Fruit fly (Drosophila melanogaster) whole organism, embryonic: ENCODE data around the gene ple.

ENCODE experiments used
- ATbp ChIP-seq: fragments of 200-800 bp; sonication (Bioruptor generic); optimal IDR thresholded peaks from 2 replicates; lab custom pipeline; 2017; ENCODE audit warnings: missing biosample characterization, mild to moderate bottlenecking, missing genetic modification characterization, missing genetic modification reagents
- C15 ChIP-seq: fragments of 200-800 bp; sonication (Bioruptor generic); IDR thresholded peaks from 3 replicates; pipeline ENCODE4 v1.3.6; 2022; ENCODE audit warnings: missing biosample characterization, missing genetic modification characterization
- CG10565 ChIP-seq: fragments of 200-800 bp; sonication (Bioruptor generic); optimal IDR thresholded peaks from 3 replicates; lab custom pipeline; 2016; ENCODE audit warnings: missing biosample characterization, mild to moderate bottlenecking, missing genetic modification characterization
- CG10654 ChIP-seq: fragments of 200-800 bp; sonication (Bioruptor generic); optimal IDR thresholded peaks from 2 replicates; lab custom pipeline; 2016; ENCODE audit warnings: missing biosample characterization, missing genetic modification characterization
- CG10979 ChIP-seq: fragments of 200-800 bp; sonication (Bioruptor generic); optimal IDR thresholded peaks from 2 replicates; lab custom pipeline; 2018; ENCODE audit warnings: missing biosample characterization, mild to moderate bottlenecking, missing genetic modification characterization, moderate library complexity
- CG11696 ChIP-seq: fragments of 200-800 bp; sonication (Bioruptor generic); IDR thresholded peaks from 2 replicates; pipeline ENCODE4 v1.3.6; 2022; ENCODE audit warnings: missing biosample characterization, missing genetic modification characterization
- CG12391 ChIP-seq: fragments of 200-800 bp; sonication (Bioruptor generic); optimal IDR thresholded peaks from 3 replicates; lab custom pipeline; 2018; ENCODE audit warnings: missing biosample characterization, mild to moderate bottlenecking, missing genetic modification characterization, moderate library complexity
- CG12942 ChIP-seq: fragments of 200-800 bp; sonication (Bioruptor generic); optimal IDR thresholded peaks from 3 replicates; lab custom pipeline; 2016; ENCODE audit warnings: missing biosample characterization, missing genetic modification characterization
- CG13624 ChIP-seq: fragments of 200-800 bp; sonication (Bioruptor generic); optimal IDR thresholded peaks from 2 replicates; lab custom pipeline; 2016; ENCODE audit warnings: missing biosample characterization, missing genetic modification characterization
- CG14667 ChIP-seq: fragments of 200-800 bp; sonication (Bioruptor generic); IDR thresholded peaks from 2 replicates; pipeline ENCODE4 v1.3.6; 2022; ENCODE audit warnings: missing biosample characterization, missing genetic modification characterization
- CG15479 ChIP-seq: fragments of 200-800 bp; sonication (Bioruptor generic); optimal IDR thresholded peaks from 3 replicates; lab custom pipeline; 2019; ENCODE audit warnings: missing biosample characterization, mild to moderate bottlenecking, missing genetic modification characterization, moderate library complexity
- CG15696 ChIP-seq: fragments of 200-800 bp; sonication (Bioruptor generic); optimal IDR thresholded peaks from 2 replicates; lab custom pipeline; 2019; ENCODE audit warnings: missing biosample characterization, mild to moderate bottlenecking, missing genetic modification characterization, moderate library complexity
- CG16815 ChIP-seq: fragments of 200-800 bp; sonication (Bioruptor generic); optimal IDR thresholded peaks from 3 replicates; lab custom pipeline; 2017; ENCODE audit warnings: missing biosample characterization, mild to moderate bottlenecking, missing genetic modification characterization
- CG17829 ChIP-seq: fragments of 200-800 bp; optimal IDR thresholded peaks from 2 replicates; lab custom pipeline; 2019; ENCODE audit warnings: missing biosample characterization, mild to moderate bottlenecking, missing genetic modification characterization, moderate library complexity
- CG18011 ChIP-seq: fragments of 200-800 bp; sonication (Bioruptor generic); optimal IDR thresholded peaks from 2 replicates; lab custom pipeline; 2017; ENCODE audit warnings: missing biosample characterization, missing genetic modification characterization, mild to moderate bottlenecking, moderate library complexity, missing genotype
- CG2116 ChIP-seq: fragments of 200-800 bp; sonication (Bioruptor generic); optimal IDR thresholded peaks from 3 replicates; lab custom pipeline; 2018; ENCODE audit warnings: missing biosample characterization, mild to moderate bottlenecking, missing genetic modification characterization
- CG3995 ChIP-seq: fragments of 200-800 bp; sonication (Bioruptor generic); optimal IDR thresholded peaks from 3 replicates; lab custom pipeline; 2016; ENCODE audit warnings: missing biosample characterization, missing genetic modification characterization
- CG5245 ChIP-seq: fragments of 200-800 bp; sonication (Bioruptor generic); optimal IDR thresholded peaks from 3 replicates; lab custom pipeline; 2016; ENCODE audit warnings: missing biosample characterization, missing genetic modification characterization
- CG7963 ChIP-seq: fragments of 200-800 bp; sonication (Bioruptor generic); IDR thresholded peaks from 3 replicates; pipeline ENCODE4 v1.3.6; 2022; ENCODE audit warnings: missing biosample characterization, missing genetic modification characterization; ENCODE audit not compliant: partially characterized antibody
- CG8944 ChIP-seq: fragments of 200-800 bp; sonication (Bioruptor generic); optimal IDR thresholded peaks from 3 replicates; lab custom pipeline; 2016; ENCODE audit warnings: missing biosample characterization, missing genetic modification characterization
- CHES-1-like ChIP-seq: fragments of 200-800 bp; sonication (Bioruptor generic); optimal IDR thresholded peaks from 2 replicates; lab custom pipeline; 2016; ENCODE audit warnings: missing biosample characterization, missing genetic modification characterization
- Dbx ChIP-seq: fragments of 200-800 bp; sonication (Bioruptor generic); IDR thresholded peaks from 3 replicates; pipeline ENCODE4 v1.3.6; 2022; ENCODE audit warnings: missing biosample characterization, missing genetic modification characterization
- Dfd ChIP-seq, 2 experiments: fragments of >200 bp; optimal IDR thresholded peaks; 2 replicates each; lab custom pipeline; 2017; ENCODE audit warnings: missing biosample characterization in 2 of 2, missing genetic modification characterization in 2 of 2
- Fer2 ChIP-seq: fragments of 200-800 bp; sonication (Bioruptor generic); optimal IDR thresholded peaks from 2 replicates; lab custom pipeline; 2018; ENCODE audit warnings: missing biosample characterization, mild to moderate bottlenecking, missing genetic modification characterization, moderate library complexity
- Hey ChIP-seq: fragments of 200-800 bp; sonication (Bioruptor generic); optimal IDR thresholded peaks from 3 replicates; lab custom pipeline; 2018; ENCODE audit warnings: missing biosample characterization, mild to moderate bottlenecking, missing genetic modification characterization
- Hr78 ChIP-seq, 2 experiments: fragments of 200-800 bp in 1 of 2; fragments of >200 bp in 1 of 2; sonication (Bioruptor generic) in 1 of 2; optimal IDR thresholded peaks; 2 replicates each; lab custom pipeline; 2017 to 2019; ENCODE audit warnings: missing biosample characterization in 2 of 2, missing genetic modification characterization in 2 of 2, mild to moderate bottlenecking in 1 of 2, moderate library complexity in 1 of 2
- Kr ChIP-seq: fragments of 200-800 bp; sonication (Bioruptor generic); optimal IDR thresholded peaks from 2 replicates; lab custom pipeline; 2017; ENCODE audit warnings: missing biosample characterization, mild to moderate bottlenecking, missing genetic modification characterization
- MTF-1 ChIP-seq: fragments of 200-800 bp; sonication (Bioruptor generic); optimal IDR thresholded peaks from 2 replicates; lab custom pipeline; 2018; ENCODE audit warnings: missing biosample characterization, mild to moderate bottlenecking, missing genetic modification characterization, borderline replicate concordance
- Max ChIP-seq: fragments of 200-800 bp; sonication (Bioruptor generic); optimal IDR thresholded peaks from 2 replicates; lab custom pipeline; 2016; ENCODE audit warnings: missing biosample characterization, mild to moderate bottlenecking, missing genetic modification characterization
- Nf-YA ChIP-seq: fragments of 200-800 bp; sonication (Bioruptor generic); IDR thresholded peaks from 2 replicates; pipeline ENCODE4 v1.3.6; 2022; ENCODE audit warnings: missing biosample characterization, missing genetic modification characterization
- Opbp ChIP-seq: fragments of 200-800 bp; sonication (Bioruptor generic); IDR thresholded peaks from 3 replicates; pipeline ENCODE4 v1.3.6; 2022; ENCODE audit warnings: missing biosample characterization, missing genetic modification characterization; ENCODE audit not compliant: partially characterized antibody
- Spps ChIP-seq: fragments of 200-800 bp; sonication (Bioruptor generic); optimal IDR thresholded peaks from 2 replicates; lab custom pipeline; 2018; ENCODE audit warnings: missing biosample characterization, mild to moderate bottlenecking, missing genetic modification characterization
- Ssrp ChIP-seq: fragments of 200-800 bp; sonication (Bioruptor generic); optimal IDR thresholded peaks from 2 replicates; lab custom pipeline; 2018; ENCODE audit warnings: missing biosample characterization, mild to moderate bottlenecking, missing genetic modification characterization, moderate library complexity
- abd-A ChIP-seq: fragments of 200-800 bp; sonication (Bioruptor generic); optimal IDR thresholded peaks from 3 replicates; lab custom pipeline; 2019; ENCODE audit warnings: missing biosample characterization, mild to moderate bottlenecking, missing genetic modification characterization, moderate library complexity
- ap ChIP-seq: fragments of 200-800 bp; sonication (Bioruptor generic); IDR thresholded peaks from 2 replicates; pipeline ENCODE4 v1.3.6; 2022; ENCODE audit warnings: missing biosample characterization, missing genetic modification characterization
- bab2 ChIP-seq: fragments of 200-800 bp; sonication (Bioruptor generic); optimal IDR thresholded peaks from 2 replicates; lab custom pipeline; 2016; ENCODE audit warnings: missing biosample characterization, missing genetic modification characterization
- crp ChIP-seq, 2 experiments: fragments of 200-800 bp; sonication (Bioruptor generic); optimal IDR thresholded peaks; 2 replicates in 1 of 2; 3 replicates in 1 of 2; lab custom pipeline; 2017; ENCODE audit warnings: missing biosample characterization in 2 of 2, missing genetic modification characterization in 2 of 2, mild to moderate bottlenecking in 1 of 2, moderate library complexity in 1 of 2
- fd102C ChIP-seq: fragments of 200-800 bp; sonication (Bioruptor generic); optimal IDR thresholded peaks from 2 replicates; lab custom pipeline; 2018; ENCODE audit warnings: missing biosample characterization, mild to moderate bottlenecking, missing genetic modification characterization, moderate library complexity
- gfzf ChIP-seq: fragments of 200-800 bp; sonication (Bioruptor generic); optimal IDR thresholded peaks from 2 replicates; lab custom pipeline; 2016; ENCODE audit warnings: missing biosample characterization, mild to moderate bottlenecking, missing genetic modification characterization, moderate library complexity
- jumu ChIP-seq: fragments of 200-800 bp; sonication (Bioruptor generic); optimal IDR thresholded peaks from 3 replicates; lab custom pipeline; 2016; ENCODE audit warnings: missing biosample characterization, missing genetic modification characterization
- kah ChIP-seq: fragments of 200-800 bp; sonication (Bioruptor generic); optimal IDR thresholded peaks from 2 replicates; lab custom pipeline; 2018; ENCODE audit warnings: missing biosample characterization, mild to moderate bottlenecking, missing genetic modification characterization
- lmd ChIP-seq: fragments of 200-800 bp; sonication (Bioruptor generic); IDR thresholded peaks from 2 replicates; pipeline ENCODE4 v1.3.6; 2022; ENCODE audit warnings: missing biosample characterization, missing genetic modification characterization
- scrt ChIP-seq: fragments of 200-800 bp; sonication (Bioruptor generic); optimal IDR thresholded peaks from 2 replicates; lab custom pipeline; 2018; ENCODE audit warnings: missing biosample characterization, mild to moderate bottlenecking, missing genetic modification characterization, moderate library complexity
- shn ChIP-seq: fragments of 200-800 bp; sonication (Bioruptor generic); optimal IDR thresholded peaks from 3 replicates; lab custom pipeline; 2016; ENCODE audit warnings: missing biosample characterization, missing genetic modification characterization
- sisA ChIP-seq: fragments of 200-800 bp; sonication (Bioruptor generic); IDR thresholded peaks from 2 replicates; pipeline ENCODE4 v1.3.6; 2022; ENCODE audit warnings: missing biosample characterization, missing genetic modification characterization
- sob ChIP-seq: fragments of 200-800 bp; sonication (Bioruptor generic); IDR thresholded peaks from 2 replicates; pipeline ENCODE4 v1.3.6; 2022; ENCODE audit warnings: missing biosample characterization, missing genetic modification characterization
- stc ChIP-seq: fragments of 200-800 bp; sonication (Bioruptor generic); IDR thresholded peaks from 2 replicates; pipeline ENCODE4 v1.3.6; 2022; ENCODE audit warnings: missing biosample characterization, missing genetic modification characterization
- tap ChIP-seq: fragments of 200-800 bp; optimal IDR thresholded peaks from 3 replicates; lab custom pipeline; 2019; ENCODE audit warnings: missing biosample characterization, mild to moderate bottlenecking, missing genetic modification characterization, moderate library complexity
- tna ChIP-seq: fragments of 200-800 bp; sonication (Bioruptor generic); IDR thresholded peaks from 2 replicates; pipeline ENCODE4 v1.3.6; 2022; ENCODE audit warnings: missing biosample characterization, missing genetic modification characterization; ENCODE audit not compliant: partially characterized antibody
- ttk ChIP-seq: fragments of 200-800 bp; sonication (Bioruptor generic); IDR thresholded peaks from 2 replicates; pipeline ENCODE4 v2.1.2; 2022; ENCODE audit warnings: missing biosample characterization, missing genetic modification characterization

Gene ple

DNA sequence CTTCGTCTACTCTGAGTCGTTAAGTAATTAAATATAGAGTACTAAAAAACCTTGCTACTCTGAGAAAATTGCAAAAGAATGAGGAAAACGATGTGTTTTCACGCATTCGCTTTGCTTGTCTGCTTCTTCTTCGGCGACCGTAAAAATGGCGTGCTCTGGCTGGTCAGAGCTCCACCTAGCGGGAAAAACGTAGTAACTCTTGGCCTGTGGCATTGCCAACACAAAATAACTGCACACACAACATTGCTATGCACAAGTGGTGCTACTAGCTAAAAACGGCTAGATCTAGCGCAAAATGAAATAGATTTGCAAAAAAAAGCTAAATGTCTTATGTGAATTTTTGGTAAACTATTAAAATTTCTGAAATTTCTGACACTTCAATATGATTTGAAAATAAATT lies 27.8 kb upstream of the ple start (continued):
- TF ChIP-seq abd-A (tag; lab: Kevin White, UChicago) (peak; percentile 23), CG15479 (GFP tag; lab: Kevin White, UChicago) (peak; percentile 7), Opbp (GFP tag; lab: Robert Waterston, UW) (peak; percentile 73), ATbp (GFP tag; lab: Kevin White, UChicago) (no peak), lmd (GFP tag; lab: Robert Waterston, UW) (peak; percentile 49), Max (GFP tag; lab: Kevin White, UChicago) (peak; percentile 59), shn (GFP tag; lab: Kevin White, UChicago) (peak; percentile 37), CG8944 (GFP tag; lab: Kevin White, UChicago) (peak; percentile 48), CG12391 (tag; lab: Kevin White, UChicago) (peak; percentile 56), Hey (tag; lab: Kevin White, UChicago) (no peak), CG2116 (GFP tag; lab: Kevin White, UChicago) (peak; percentile 95), sob (GFP tag; lab: Robert Waterston, UW) (peak; percentile 76), CG18011 (GFP tag; lab: Kevin White, UChicago) (no peak), CG13624 (peak; percentile 52), MTF-1 (no peak), CG12942 (GFP tag; lab: Kevin White, UChicago) (peak; percentile 10), Nf-YA (GFP tag; lab: Robert Waterston, UW) (0 out of 2 replicates have a peak, but pooled peaks have one; percentile 12), Dfd (GFP tag; optimal IDR thresholded peaks at IDR 0.05; lab: Kevin White, UChicago) (no peak), CG7963 (GFP tag; lab: Robert Waterston, UW) (no peak), tna (GFP tag; lab: Robert Waterston, UW) (no peak), CG11696 (GFP tag; lab: Robert Waterston, UW) (no peak), Ssrp (peak; percentile 29), CG10565 (no peak), C15 (GFP tag; lab: Robert Waterston, UW) (no peak), jumu (peak; percentile 40), CG16815 (no peak), Dbx (GFP tag; lab: Robert Waterston, UW) (peak; percentile 72), ap (GFP tag; lab: Robert Waterston, UW) (no peak), kah (peak; percentile 19), crp (GFP tag; optimal IDR thresholded peaks at IDR 0.05; lab: Kevin White, UChicago) (peak in 1 of 2 experiments; percentile 61), tap (tag; lab: Kevin White, UChicago) (no peak), fd102C (GFP tag; lab: Kevin White, UChicago) (no peak), CG10654 (GFP tag; lab: Kevin White, UChicago) (peak; percentile 14), Fer2 (tag; lab: Kevin White, UChicago) (peak; percentile 3), Spps (no peak), gfzf (GFP tag; lab: Kevin White, UChicago) (peak; percentile 9), scrt (GFP tag; lab: Kevin White, UChicago) (no peak), CG5245 (GFP tag; lab: Kevin White, UChicago) (peak; percentile 9), CG3995 (peak; percentile 50), CG15696 (tag; lab: Kevin White, UChicago) (peak; percentile 52), stc (GFP tag; lab: Robert Waterston, UW) (no peak), Hr78 (GFP tag; optimal IDR thresholded peaks at IDR 0.05; lab: Kevin White, UChicago) (no peak), CG10979 (tag; lab: Kevin White, UChicago) (peak; percentile 24), sisA (peak; percentile 45; the same call in 1 of the 2 replicates), Kr (GFP tag; lab: Kevin White, UChicago) (no peak), bab2 (peak; percentile 16), CG14667 (no peak), ttk (GFP tag; lab: Robert Waterston, UW) (peak; percentile 13; the same call in 1 of the 2 replicates), CG17829 (tag; lab: Kevin White, UChicago) (peak; percentile 61), CHES-1-like (GFP tag; lab: Kevin White, UChicago) (peak; percentile 72)
